Worm (Caenorhabditis elegans) whole organism, L1 larva: ENCODE results near the gene cln-3.1.

Experiments used
- egl-27 ChIP-seq, 2 experiments: fragments of 150-350 bp in 1 of 2; sonication (generic microtip); optimal IDR thresholded peaks; 3 replicates each; lab custom pipeline; 2017 to 2018; ENCODE audit warnings: missing biosample characterization in 2 of 2, missing genetic modification characterization in 2 of 2, missing genetic modification reagents in 2 of 2
- lin-13 ChIP-seq: fragments of 150-350 bp; optimal IDR thresholded peaks from 2 replicates; lab custom pipeline; 2014; ENCODE audit warnings: missing biosample characterization, missing genetic modification reagents, missing genetic modification characterization
- lin-39 ChIP-seq: fragments of 150-350 bp; optimal IDR thresholded peaks from 2 replicates; lab custom pipeline; 2014; ENCODE audit warnings: missing biosample characterization, missing genetic modification reagents, missing genetic modification characterization
- lsy-2 ChIP-seq, 2 experiments: fragments of 150-350 bp; optimal IDR thresholded peaks; 2 replicates each; lab custom pipeline; 2014; ENCODE audit warnings: missing biosample characterization in 2 of 2, missing genetic modification characterization in 2 of 2
- mep-1 ChIP-seq: fragments of 150-350 bp; optimal IDR thresholded peaks from 2 replicates; lab custom pipeline; 2014; ENCODE audit warnings: missing biosample characterization, missing genetic modification characterization
- nhr-11 ChIP-seq: fragments of 150-350 bp; optimal IDR thresholded peaks from 2 replicates; lab custom pipeline; 2014; ENCODE audit warnings: missing biosample characterization, missing genetic modification characterization
- nhr-12 ChIP-seq: sonication (generic microtip); optimal IDR thresholded peaks from 2 replicates; lab custom pipeline; 2017; ENCODE audit warnings: missing biosample characterization, missing genetic modification characterization
- nhr-77 ChIP-seq: fragments of 150-350 bp; optimal IDR thresholded peaks from 2 replicates; lab custom pipeline; 2014; ENCODE audit warnings: missing biosample characterization, missing genetic modification characterization
- unc-62 ChIP-seq: fragments of 150-350 bp; optimal IDR thresholded peaks from 2 replicates; lab custom pipeline; 2014; ENCODE audit warnings: missing biosample characterization, missing genetic modification reagents, missing genetic modification characterization
- unc-86 ChIP-seq: sonication (generic microtip); optimal IDR thresholded peaks from 2 replicates; lab custom pipeline; 2016; ENCODE audit warnings: missing genetic modification characterization, missing compliant biosample characterization
- zag-1 ChIP-seq: fragments of 150-350 bp; optimal IDR thresholded peaks from 2 replicates; lab custom pipeline; 2014; ENCODE audit warnings: missing biosample characterization, missing genetic modification characterization

DNA sequence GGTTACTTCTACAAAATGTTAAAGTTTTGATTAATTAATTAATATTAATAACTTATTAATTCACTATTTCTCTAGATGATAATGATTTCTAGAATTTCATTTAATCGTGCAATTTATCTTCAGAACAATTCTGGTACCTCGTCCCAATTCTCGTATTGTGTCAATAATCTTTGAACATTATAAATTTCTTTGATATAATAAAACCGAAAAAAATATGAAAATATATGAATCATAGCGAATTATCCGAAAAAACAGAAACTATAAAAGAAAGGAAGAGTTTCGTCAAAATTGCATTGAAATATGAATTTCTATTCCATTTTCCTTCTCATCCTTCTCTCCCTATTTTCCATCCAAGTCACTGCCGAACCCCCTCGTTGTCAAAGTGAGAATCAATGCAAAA, 14.7 kb downstream of the cln-3.1 start, which contains the start of gene T19B10.12:
- TF ChIP-seq nhr-77 (no peak), mep-1 (tag; lab: Kevin White, UChicago) (no peak), lin-39 (tag; lab: Kevin White, UChicago) (no peak), zag-1 (tag; lab: Kevin White, UChicago) (no peak), nhr-12 (no peak), unc-62 (GFP tag; lab: Kevin White, UChicago) (no peak), nhr-11 (tag; lab: Kevin White, UChicago) (no peak), egl-27 (tag; optimal IDR thresholded peaks at IDR 0.05; lab: Kevin White, UChicago) (no peak), unc-86 (tag; lab: Kevin White, UChicago) (no peak), lin-13 (GFP tag; lab: Kevin White, UChicago) (no peak), lsy-2 (tag; optimal IDR thresholded peaks at IDR 0.05; lab: Kevin White, UChicago) (no peak)
